Worm (Caenorhabditis elegans) whole organism, L3 larva: ENCODE measurements around the gene R02F2.4.

Experiments used
- nhr-12 ChIP-seq: fragments of 150-350 bp; optimal IDR thresholded peaks from 2 replicates; lab custom pipeline; 2014; ENCODE audit warnings: missing biosample characterization, missing genetic modification characterization
- snpc-4 ChIP-seq: fragments of 150-350 bp; optimal IDR thresholded peaks from 2 replicates; lab custom pipeline; 2014; ENCODE audit warnings: missing biosample characterization, missing genetic modification characterization

- TF ChIP-seq nhr-12 (tag; lab: Kevin White, UChicago) (no peak), snpc-4 (tag; lab: Kevin White, UChicago) (no peak)
These were observed 30.8 kb upstream of the R02F2.4 start, which contains the start of gene F48E8.4 for ce11 chrIII:5453290-5453689.
